Worm (Caenorhabditis elegans) whole organism, mixed stage, embryonic: ENCODE data around the gene tig-2.

Source experiments
- blmp-1 ChIP-seq: fragments of 150-350 bp; optimal IDR thresholded peaks from 2 replicates; lab custom pipeline; 2014; ENCODE audit warnings: missing biosample characterization, missing genetic modification characterization
- ceh-39 ChIP-seq: fragments of 150-350 bp; optimal IDR thresholded peaks from 2 replicates; lab custom pipeline; 2014; ENCODE audit warnings: missing biosample characterization, missing genetic modification characterization
- ceh-83 ChIP-seq: fragments of 200-800 bp; sonication (Bioruptor generic); optimal IDR thresholded peaks from 2 replicates; lab custom pipeline; 2018; ENCODE audit warnings: mild to moderate bottlenecking, missing genetic modification characterization, missing compliant biosample characterization
- ces-1 ChIP-seq: fragments of 150-350 bp; optimal IDR thresholded peaks from 2 replicates; lab custom pipeline; 2014; ENCODE audit warnings: missing biosample characterization, missing genetic modification reagents, missing genetic modification characterization
- drap-1 ChIP-seq: fragments of 200-800 bp; sonication (Bioruptor generic); optimal IDR thresholded peaks from 3 replicates; lab custom pipeline; 2018; ENCODE audit warnings: mild to moderate bottlenecking, missing genetic modification characterization, missing compliant biosample characterization
- ham-2 ChIP-seq: fragments of 200-800 bp; sonication (Bioruptor generic); optimal IDR thresholded peaks from 2 replicates; lab custom pipeline; 2018; ENCODE audit warnings: mild to moderate bottlenecking, missing genetic modification characterization, missing compliant biosample characterization
- nhr-237 ChIP-seq: fragments of 150-350 bp; optimal IDR thresholded peaks from 2 replicates; lab custom pipeline; 2014; ENCODE audit warnings: missing biosample characterization, missing genetic modification characterization
- nhr-28 ChIP-seq: fragments of 150-350 bp; optimal IDR thresholded peaks from 2 replicates; lab custom pipeline; 2014; ENCODE audit warnings: missing biosample characterization, missing genetic modification characterization
- nhr-76 ChIP-seq: sonication (generic microtip); optimal IDR thresholded peaks from 2 replicates; lab custom pipeline; 2017; ENCODE audit warnings: missing biosample characterization, missing genetic modification characterization
- pha-4 ChIP-seq: fragments of 150-350 bp; optimal IDR thresholded peaks from 2 replicates; lab custom pipeline; 2018; ENCODE audit warnings: missing biosample characterization, missing genetic modification reagents, missing genetic modification characterization
- unc-62 ChIP-seq: fragments of 150-350 bp; optimal IDR thresholded peaks from 2 replicates; lab custom pipeline; 2014; ENCODE audit warnings: missing biosample characterization, missing genetic modification reagents, missing genetic modification characterization
- zip-8 ChIP-seq: fragments of 150-350 bp; optimal IDR thresholded peaks from 2 replicates; lab custom pipeline; 2014; ENCODE audit warnings: missing biosample characterization, missing genetic modification characterization

DNA sequence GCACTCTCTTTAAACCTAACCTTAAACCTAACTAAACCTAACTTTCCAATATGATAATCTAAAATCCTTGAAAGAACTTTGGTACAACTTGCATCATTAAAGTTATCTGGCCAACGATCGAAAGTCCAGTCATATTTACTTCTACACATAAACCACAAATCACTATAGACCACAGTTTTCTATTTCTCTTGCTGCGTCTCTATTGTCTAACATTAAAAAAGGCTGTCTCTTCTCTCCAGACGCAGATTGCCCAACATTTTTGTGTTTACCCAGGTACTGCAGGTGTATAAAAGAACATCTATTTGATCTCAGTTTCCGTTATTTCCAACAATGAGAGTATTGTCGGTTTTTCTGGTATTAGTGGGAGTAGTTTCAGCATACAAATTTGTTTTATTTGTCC, 12.2 kb upstream of the tig-2 start, which contains the start of gene ugt-61:
- TF ChIP-seq ceh-83 (GFP tag; lab: Kevin White, UChicago): no peak
- no peak for TF ChIP-seq zip-8 (tag; lab: Kevin White, UChicago)
- TF ChIP-seq unc-62: no peak
- no peak for TF ChIP-seq drap-1 (GFP tag; lab: Kevin White, UChicago)
- TF ChIP-seq nhr-76 (tag; lab: Kevin White, UChicago): no peak
- no peak for TF ChIP-seq nhr-237
- no peak for TF ChIP-seq nhr-28 (tag; lab: Kevin White, UChicago)
- no peak for TF ChIP-seq blmp-1 (tag; lab: Kevin White, UChicago)
- TF ChIP-seq ceh-39 (tag; lab: Kevin White, UChicago): no peak
- TF ChIP-seq pha-4 (tag; lab: Kevin White, UChicago): no peak
- no peak for TF ChIP-seq ces-1 (GFP tag; lab: Kevin White, UChicago)
- no peak for TF ChIP-seq ham-2 (GFP tag; lab: Kevin White, UChicago)
